Worm (Caenorhabditis elegans) whole organism, young adult: ENCODE measurements around the gene mpk-1.

ENCODE experiments used
- B0261.1 ChIP-seq: sonication (generic microtip); optimal IDR thresholded peaks from 2 replicates; lab custom pipeline; 2016; ENCODE audit warnings: mild to moderate bottlenecking, missing genetic modification characterization, moderate library complexity, missing compliant biosample characterization
- B0336.3 ChIP-seq: fragments of 200-800 bp; sonication (Bioruptor generic); IDR thresholded peaks from 2 replicates; pipeline ENCODE4 v1.3.6; 2022; ENCODE audit warnings: missing genetic modification characterization, missing compliant biosample characterization
- D2030.7 ChIP-seq: fragments of 200-800 bp; sonication (Bioruptor generic); IDR thresholded peaks from 2 replicates; pipeline ENCODE4 v1.3.6; 2022; ENCODE audit warnings: missing genetic modification reagents, missing genetic modification characterization, missing compliant biosample characterization
- F33H1.4 ChIP-seq: fragments of 200-800 bp; sonication (Bioruptor generic); IDR thresholded peaks from 2 replicates; pipeline ENCODE4 v1.3.6; 2022; ENCODE audit warnings: missing genetic modification reagents, missing genetic modification characterization, missing compliant biosample characterization
- F52B5.7 ChIP-seq: sonication (generic microtip); optimal IDR thresholded peaks from 2 replicates; lab custom pipeline; 2016; ENCODE audit warnings: mild to moderate bottlenecking, missing genetic modification characterization, missing compliant biosample characterization
- F55B11.4 ChIP-seq: sonication (generic microtip); optimal IDR thresholded peaks from 2 replicates; lab custom pipeline; 2016; ENCODE audit warnings: missing compliant biosample characterization, missing genetic modification characterization, borderline replicate concordance; ENCODE audit not compliant: insufficient read depth
- K11D2.4 ChIP-seq: fragments of 200-800 bp; sonication (Bioruptor generic); IDR thresholded peaks from 2 replicates; pipeline ENCODE4 v1.3.6; 2022; ENCODE audit warnings: missing genetic modification reagents, missing genetic modification characterization, missing compliant biosample characterization
- T07F8.4 ChIP-seq: sonication (generic microtip); optimal IDR thresholded peaks from 2 replicates; lab custom pipeline; 2016; ENCODE audit warnings: mild to moderate bottlenecking, missing genetic modification characterization, moderate library complexity, missing compliant biosample characterization
- Y53F4B.3 ChIP-seq: fragments of 200-800 bp; sonication (Bioruptor generic); IDR thresholded peaks from 2 replicates; pipeline ENCODE4 v1.3.6; 2022; ENCODE audit warnings: missing genetic modification reagents, missing genetic modification characterization, missing compliant biosample characterization
- Y95B8A.8 ChIP-seq: fragments of 200-800 bp; sonication (Bioruptor generic); IDR thresholded peaks from 2 replicates; pipeline ENCODE4 v1.3.6; 2022; ENCODE audit warnings: missing genetic modification reagents, missing genetic modification characterization, missing compliant biosample characterization
- aptf-3 ChIP-seq: fragments of 200-800 bp; sonication (Bioruptor generic); IDR thresholded peaks from 2 replicates; pipeline ENCODE4 v1.3.6; 2022; ENCODE audit warnings: missing genetic modification characterization, missing compliant biosample characterization
- athp-1 ChIP-seq: sonication (generic microtip); optimal IDR thresholded peaks from 2 replicates; lab custom pipeline; 2017; ENCODE audit warnings: mild to moderate bottlenecking, missing genetic modification characterization, missing compliant biosample characterization
- attf-3 ChIP-seq: fragments of 200-800 bp; sonication (Bioruptor generic); conservative IDR thresholded peaks from 2 replicates; pipeline ENCODE4 v1.3.6; 2022; ENCODE audit warnings: missing genetic modification reagents, missing genetic modification characterization, missing compliant biosample characterization
- attf-5 ChIP-seq: fragments of 200-800 bp; sonication (Bioruptor generic); optimal IDR thresholded peaks from 2 replicates; lab custom pipeline; 2018; ENCODE audit warnings: mild to moderate bottlenecking, missing genetic modification characterization, missing compliant biosample characterization
- attf-6 ChIP-seq: fragments of 200-800 bp; sonication (Bioruptor generic); IDR thresholded peaks from 2 replicates; pipeline ENCODE4 v1.3.6; 2022; ENCODE audit warnings: missing genetic modification reagents, missing genetic modification characterization, missing compliant biosample characterization
- bed-2 ChIP-seq: fragments of 200-800 bp; sonication (Bioruptor generic); IDR thresholded peaks from 2 replicates; pipeline ENCODE4 v1.3.6; 2022; ENCODE audit warnings: missing genetic modification reagents, missing genetic modification characterization, missing compliant biosample characterization
- ccch-3 ChIP-seq: fragments of 200-800 bp; sonication (Bioruptor generic); optimal IDR thresholded peaks from 2 replicates; lab custom pipeline; 2018; ENCODE audit warnings: mild to moderate bottlenecking, missing genetic modification characterization, missing compliant biosample characterization
- cebp-1 ChIP-seq, 2 experiments: fragments of 200-800 bp in 1 of 2; sonication (Bioruptor generic) in 1 of 2; sonication (generic microtip) in 1 of 2; IDR thresholded peaks in 1 of 2; optimal IDR thresholded peaks in 1 of 2; 2 replicates each; pipeline versions ENCODE4 v1.3.6 to Lab custom; 2017 to 2022; ENCODE audit warnings: missing compliant biosample characterization in 2 of 2, missing genetic modification characterization in 2 of 2, mild to moderate bottlenecking in 1 of 2, missing genetic modification reagents in 1 of 2, moderate library complexity in 1 of 2
- cebp-2 ChIP-seq: fragments of 200-800 bp; sonication (Bioruptor generic); IDR thresholded peaks from 2 replicates; pipeline ENCODE4 v1.3.6; 2022; ENCODE audit warnings: missing genetic modification characterization, missing compliant biosample characterization
- ceh-100 ChIP-seq: fragments of 200-800 bp; sonication (Bioruptor generic); IDR thresholded peaks from 2 replicates; pipeline ENCODE4 v1.3.6; 2022; ENCODE audit warnings: missing genetic modification reagents, missing genetic modification characterization, missing compliant biosample characterization
- ceh-79 ChIP-seq: sonication (generic microtip); optimal IDR thresholded peaks from 2 replicates; lab custom pipeline; 2017; ENCODE audit warnings: mild to moderate bottlenecking, missing genetic modification characterization, missing compliant biosample characterization
- dox-1 ChIP-seq: fragments of 200-800 bp; sonication (Bioruptor generic); IDR thresholded peaks from 2 replicates; pipeline ENCODE4 v1.3.6; 2022; ENCODE audit warnings: missing genetic modification reagents, missing genetic modification characterization, missing compliant biosample characterization
- efl-1 ChIP-seq: fragments of 150-350 bp; optimal IDR thresholded peaks from 2 replicates; lab custom pipeline; 2014; ENCODE audit warnings: missing biosample characterization, missing genetic modification reagents, missing genetic modification characterization
- egl-18 ChIP-seq: fragments of 200-800 bp; sonication (Bioruptor generic); IDR thresholded peaks from 2 replicates; pipeline ENCODE4 v1.3.6; 2022; ENCODE audit warnings: missing genetic modification reagents, missing genetic modification characterization, missing compliant biosample characterization
- egl-44 ChIP-seq: fragments of 200-800 bp; sonication (Bioruptor generic); IDR thresholded peaks from 2 replicates; pipeline ENCODE4 v1.3.6; 2022; ENCODE audit warnings: missing genetic modification reagents, missing genetic modification characterization, missing compliant biosample characterization
- ekl-4 ChIP-seq: fragments of 200-800 bp; sonication (Bioruptor generic); IDR thresholded peaks from 2 replicates; pipeline ENCODE4 v1.3.6; 2022; ENCODE audit warnings: missing genetic modification reagents, missing genetic modification characterization, missing compliant biosample characterization
- fkh-3 ChIP-seq: sonication (generic microtip); optimal IDR thresholded peaks from 2 replicates; lab custom pipeline; 2016; ENCODE audit warnings: mild to moderate bottlenecking, missing genetic modification characterization, missing compliant biosample characterization
- gei-17 ChIP-seq: fragments of 200-800 bp; sonication (Bioruptor generic); optimal IDR thresholded peaks from 2 replicates; lab custom pipeline; 2018; ENCODE audit warnings: mild to moderate bottlenecking, missing genetic modification characterization, missing compliant biosample characterization
- him-1 ChIP-seq: sonication (generic microtip); optimal IDR thresholded peaks from 2 replicates; lab custom pipeline; 2016; ENCODE audit warnings: missing genotype, missing genetic modification reagents, missing genetic modification characterization, missing compliant biosample characterization
- hmg-1.2 ChIP-seq: fragments of 200-800 bp; sonication (Bioruptor generic); IDR thresholded peaks from 2 replicates; pipeline ENCODE4 v1.3.6; 2022; ENCODE audit warnings: missing genetic modification reagents, missing genetic modification characterization, missing compliant biosample characterization
- hmg-20 ChIP-seq: fragments of 200-800 bp; sonication (Bioruptor generic); IDR thresholded peaks from 2 replicates; pipeline ENCODE4 v1.3.6; 2022; ENCODE audit warnings: missing genetic modification reagents, missing genetic modification characterization, missing compliant biosample characterization
- lin-40 ChIP-seq: sonication (generic microtip); optimal IDR thresholded peaks from 2 replicates; lab custom pipeline; 2016; ENCODE audit warnings: missing genetic modification characterization, mild to moderate bottlenecking, missing compliant biosample characterization, missing genotype, missing genetic modification reagents
- madf-3 ChIP-seq: fragments of 200-800 bp; sonication (Bioruptor generic); IDR thresholded peaks from 2 replicates; pipeline ENCODE4 v1.3.6; 2022; ENCODE audit warnings: missing genetic modification reagents, missing genetic modification characterization, missing compliant biosample characterization
- madf-6 ChIP-seq: fragments of 200-800 bp; sonication (Bioruptor generic); IDR thresholded peaks from 2 replicates; pipeline ENCODE4 v1.3.6; 2022; ENCODE audit warnings: missing genetic modification reagents, missing genetic modification characterization, missing compliant biosample characterization
- mcd-1 ChIP-seq: fragments of 200-800 bp; sonication (Bioruptor generic); IDR thresholded peaks from 2 replicates; pipeline ENCODE4 v1.3.6; 2022; ENCODE audit warnings: missing genetic modification reagents, missing genetic modification characterization, missing compliant biosample characterization
- mxl-1 ChIP-seq: sonication (generic microtip); optimal IDR thresholded peaks from 2 replicates; lab custom pipeline; 2016; ENCODE audit warnings: missing genetic modification characterization, missing compliant biosample characterization
- nhr-27 ChIP-seq: fragments of 200-800 bp; sonication (Bioruptor generic); optimal IDR thresholded peaks from 2 replicates; lab custom pipeline; 2018; ENCODE audit warnings: mild to moderate bottlenecking, missing genetic modification characterization, moderate library complexity, missing compliant biosample characterization
- nhr-90 ChIP-seq: sonication (generic microtip); optimal IDR thresholded peaks from 2 replicates; lab custom pipeline; 2016; ENCODE audit warnings: missing genotype, mild to moderate bottlenecking, missing genetic modification characterization, missing compliant biosample characterization
- pbrm-1 ChIP-seq: fragments of 200-800 bp; sonication (Bioruptor generic); IDR thresholded peaks from 2 replicates; pipeline ENCODE4 v1.3.6; 2022; ENCODE audit warnings: missing genetic modification reagents, missing genetic modification characterization, missing compliant biosample characterization
- pha-4 ChIP-seq: fragments of 150-350 bp; sonication (generic microtip); optimal IDR thresholded peaks from 2 replicates; lab custom pipeline; 2014; ENCODE audit warnings: missing biosample characterization, missing genetic modification reagents, missing genetic modification characterization
- rec-8 ChIP-seq, 2 experiments: sonication (generic microtip); optimal IDR thresholded peaks; 2 replicates each; lab custom pipeline; 2016; ENCODE audit warnings: mild to moderate bottlenecking in 2 of 2, missing genetic modification characterization in 2 of 2, missing genetic modification reagents in 2 of 2, missing genotype in 2 of 2, missing biosample characterization in 1 of 2, missing compliant biosample characterization in 1 of 2, moderate library complexity in 1 of 2
- sdz-38 ChIP-seq: sonication (generic microtip); optimal IDR thresholded peaks from 2 replicates; lab custom pipeline; 2016; ENCODE audit warnings: missing genotype, missing genetic modification characterization, missing compliant biosample characterization
- snpc-3.4 ChIP-seq: sonication (generic microtip); optimal IDR thresholded peaks from 2 replicates; lab custom pipeline; 2017; ENCODE audit warnings: missing genetic modification characterization, mild to moderate bottlenecking, missing compliant biosample characterization, antibody characterized with exemption, moderate library complexity, missing genotype, missing genetic modification reagents
- somi-1 ChIP-seq: fragments of 200-800 bp; sonication (Bioruptor generic); optimal IDR thresholded peaks from 2 replicates; lab custom pipeline; 2018; ENCODE audit warnings: mild to moderate bottlenecking, missing genetic modification characterization, missing compliant biosample characterization
- unc-62 ChIP-seq: fragments of 150-350 bp; optimal IDR thresholded peaks from 2 replicates; lab custom pipeline; 2014; ENCODE audit warnings: missing biosample characterization, missing genetic modification reagents, missing genetic modification characterization
- ztf-22 ChIP-seq: fragments of 200-800 bp; sonication (Bioruptor generic); optimal IDR thresholded peaks from 2 replicates; lab custom pipeline; 2018; ENCODE audit warnings: mild to moderate bottlenecking, missing genetic modification characterization, moderate library complexity, missing compliant biosample characterization
- ztf-26 ChIP-seq: sonication (generic microtip); optimal IDR thresholded peaks from 2 replicates; lab custom pipeline; 2017; ENCODE audit warnings: missing genetic modification characterization, missing compliant biosample characterization

The mpk-1 gene

ce11 chrIII:4195306-4196008, 32.5 kb downstream of the mpk-1 start:
- TF ChIP-seq ceh-100 (GFP tag; lab: Robert Waterston, UW) (no peak; the same call in 1 of the 2 replicates), hmg-20 (GFP tag; lab: Robert Waterston, UW) (peak; percentile 81), F33H1.4 (GFP tag; lab: Robert Waterston, UW) (0 out of 2 replicates have a peak, but pooled peaks have one; percentile 11), mcd-1 (GFP tag; lab: Robert Waterston, UW) (0 out of 2 replicates have a peak, but pooled peaks have one; percentile 19), madf-3 (peak; percentile 56; the same call in 1 of the 2 replicates), sdz-38 (tag; lab: Kevin White, UChicago) (no peak), ccch-3 (no peak), him-1 (tag; lab: Kevin White, UChicago) (no peak), B0336.3 (peak; percentile 95), madf-6 (GFP tag; lab: Robert Waterston, UW) (peak; percentile 66), nhr-27 (tag; lab: Kevin White, UChicago) (no peak), Y53F4B.3 (no peak), cebp-1 (GFP tag; IDR thresholded peaks at IDR 0.05; lab: Robert Waterston, UW) (no peak), cebp-1 (tag; optimal IDR thresholded peaks at IDR 0.05; lab: Kevin White, UChicago) (peak; percentile 62), attf-6 (GFP tag; lab: Robert Waterston, UW) (0 out of 2 replicates have a peak, but pooled peaks have one; percentile 9), gei-17 (GFP tag; lab: Kevin White, UChicago) (peak; percentile 73), attf-3 (GFP tag; lab: Robert Waterston, UW) (no peak), pha-4 (no peak), F52B5.7 (tag; lab: Kevin White, UChicago) (peak; percentile 46), efl-1 (GFP tag; lab: Kevin White, UChicago) (no peak), rec-8 (tag; optimal IDR thresholded peaks at IDR 0.05; lab: Kevin White, UChicago) (peak in 1 of 2 experiments; percentile 29), ztf-22 (GFP tag; lab: Kevin White, UChicago) (no peak), somi-1 (no peak), cebp-2 (GFP tag; lab: Robert Waterston, UW) (no peak), nhr-90 (tag; lab: Kevin White, UChicago) (peak; percentile 59), athp-1 (tag; lab: Kevin White, UChicago) (peak; percentile 68), lin-40 (tag; lab: Kevin White, UChicago) (peak; percentile 57), pbrm-1 (GFP tag; lab: Robert Waterston, UW) (peak; percentile 55; the same call in 1 of the 2 replicates), unc-62 (GFP tag; lab: Kevin White, UChicago) (no peak), F55B11.4 (tag; lab: Kevin White, UChicago) (no peak), egl-44 (GFP tag; lab: Robert Waterston, UW) (no peak), Y95B8A.8 (GFP tag; lab: Robert Waterston, UW) (no peak), egl-18 (GFP tag; lab: Robert Waterston, UW) (no peak), mxl-1 (peak; percentile 11), ceh-79 (tag; lab: Kevin White, UChicago) (peak; percentile 33), hmg-1.2 (peak; percentile 36; the same call in 1 of the 2 replicates), fkh-3 (tag; lab: Kevin White, UChicago) (peak; percentile 80), ztf-26 (tag; lab: Kevin White, UChicago) (peak; percentile 56), T07F8.4 (no peak), B0261.1 (tag; lab: Kevin White, UChicago) (peak; percentile 14), attf-5 (GFP tag; lab: Kevin White, UChicago) (peak; percentile 24), snpc-3.4 (tag; lab: Kevin White, UChicago) (peak; percentile 76), K11D2.4 (GFP tag; lab: Robert Waterston, UW) (peak; percentile 73), aptf-3 (GFP tag; lab: Robert Waterston, UW) (no peak), bed-2 (no peak), D2030.7 (GFP tag; lab: Robert Waterston, UW) (0 out of 2 replicates have a peak, but pooled peaks have one; percentile 24), ekl-4 (GFP tag; lab: Robert Waterston, UW) (peak; percentile 83), dox-1 (peak; percentile 46)
